Worm (Caenorhabditis elegans): ENCODE measurements around the gene T28D9.1.

- TF ChIP-seq C04F5.9 (tag; optimal IDR thresholded peaks at IDR 0.05) (no peak), ces-1 (GFP tag; optimal IDR thresholded peaks at IDR 0.05) (no peak), blmp-1 (tag; optimal IDR thresholded peaks at IDR 0.05) (no peak), ztf-4 (tag; optimal IDR thresholded peaks at IDR 0.05) (no peak), C16A3.4 (tag; optimal IDR thresholded peaks at IDR 0.05) (no peak), fos-1 (tag; optimal IDR thresholded peaks at IDR 0.05) (no peak)
These were observed 22.9 kb upstream of the T28D9.1 start for ce11 chrII:6469340-6469739.

All from whole organism, L1 larva.